Fruit fly (Drosophila melanogaster) whole organism, embryonic: Measurements from ENCODE around the gene grsm.

Experiments
- Atf3 ChIP-seq: fragments of 200-800 bp; sonication (Bioruptor generic); optimal IDR thresholded peaks from 3 replicates; lab custom pipeline; 2016; ENCODE audit warnings: missing biosample characterization, missing genetic modification characterization
- CG11398 ChIP-seq: fragments of 200-800 bp; sonication (Bioruptor generic); optimal IDR thresholded peaks from 2 replicates; lab custom pipeline; 2016; ENCODE audit warnings: missing biosample characterization, missing genetic modification characterization
- CG11456 ChIP-seq: fragments of 200-800 bp; sonication (Bioruptor generic); IDR thresholded peaks from 3 replicates; pipeline ENCODE4 v1.3.6; 2022; ENCODE audit warnings: missing biosample characterization, missing genetic modification characterization
- CG14050 ChIP-seq: fragments of 200-800 bp; sonication (Bioruptor generic); IDR thresholded peaks from 3 replicates; pipeline ENCODE4 v1.3.6; 2022; ENCODE audit warnings: missing biosample characterization, missing genetic modification characterization
- CG15011 ChIP-seq: fragments of 200-800 bp; sonication (Bioruptor generic); optimal IDR thresholded peaks from 3 replicates; lab custom pipeline; 2018; ENCODE audit warnings: missing biosample characterization, mild to moderate bottlenecking, missing genetic modification characterization
- CG15479 ChIP-seq: fragments of 200-800 bp; sonication (Bioruptor generic); optimal IDR thresholded peaks from 3 replicates; lab custom pipeline; 2019; ENCODE audit warnings: missing biosample characterization, mild to moderate bottlenecking, missing genetic modification characterization, moderate library complexity
- CG15601 ChIP-seq: fragments of 200-800 bp; sonication (Bioruptor generic); optimal IDR thresholded peaks from 3 replicates; lab custom pipeline; 2019; ENCODE audit warnings: missing biosample characterization, mild to moderate bottlenecking, missing genetic modification characterization, moderate library complexity
- CG16813 ChIP-seq: fragments of 200-800 bp; sonication (Bioruptor generic); IDR thresholded peaks from 3 replicates; pipeline ENCODE4 v1.3.6; 2022; ENCODE audit warnings: missing biosample characterization, missing genetic modification characterization; ENCODE audit not compliant: partially characterized antibody
- CG17361 ChIP-seq: fragments of 200-800 bp; sonication (Bioruptor generic); IDR thresholded peaks from 3 replicates; pipeline ENCODE4 v1.3.6; 2022; ENCODE audit warnings: missing biosample characterization, missing genetic modification characterization
- CG17568 ChIP-seq: fragments of 200-800 bp; sonication (Bioruptor generic); optimal IDR thresholded peaks from 2 replicates; lab custom pipeline; 2018; ENCODE audit warnings: missing biosample characterization, mild to moderate bottlenecking, missing genetic modification characterization, moderate library complexity
- CG17612 ChIP-seq: fragments of 200-800 bp; sonication (Bioruptor generic); IDR thresholded peaks from 2 replicates; pipeline ENCODE4 v1.3.6; 2022; ENCODE audit warnings: missing biosample characterization, missing genetic modification characterization
- CG18619 ChIP-seq: fragments of 200-800 bp; sonication (Bioruptor generic); optimal IDR thresholded peaks from 3 replicates; lab custom pipeline; 2017; ENCODE audit warnings: missing biosample characterization, mild to moderate bottlenecking, missing genetic modification characterization
- CG2120 ChIP-seq: fragments of 200-800 bp; sonication (Bioruptor generic); optimal IDR thresholded peaks from 3 replicates; lab custom pipeline; 2016; ENCODE audit warnings: missing biosample characterization, missing genetic modification characterization
- CG32772 ChIP-seq: fragments of 200-800 bp; sonication (Bioruptor generic); IDR thresholded peaks from 2 replicates; pipeline ENCODE4 v1.3.6; 2022; ENCODE audit warnings: missing biosample characterization, missing genetic modification characterization
- CG3281 ChIP-seq: fragments of 200-800 bp; sonication (Bioruptor generic); optimal IDR thresholded peaks from 3 replicates; lab custom pipeline; 2017; ENCODE audit warnings: missing biosample characterization, mild to moderate bottlenecking, missing genetic modification characterization
- CG43689 ChIP-seq: fragments of 200-800 bp; sonication (Bioruptor generic); IDR thresholded peaks from 2 replicates; pipeline ENCODE4 v1.3.6; 2022; ENCODE audit warnings: missing biosample characterization, missing genetic modification characterization
- CG4424 ChIP-seq: fragments of 200-800 bp; sonication (Bioruptor generic); optimal IDR thresholded peaks from 3 replicates; lab custom pipeline; 2016; ENCODE audit warnings: missing biosample characterization, missing genetic modification characterization
- CG7556 ChIP-seq: fragments of 200-800 bp; sonication (Bioruptor generic); optimal IDR thresholded peaks from 2 replicates; lab custom pipeline; 2017; ENCODE audit warnings: missing biosample characterization, mild to moderate bottlenecking, missing genetic modification characterization
- CG7839 ChIP-seq: fragments of 200-800 bp; sonication (Bioruptor generic); optimal IDR thresholded peaks from 3 replicates; lab custom pipeline; 2018; ENCODE audit warnings: missing biosample characterization, mild to moderate bottlenecking, missing genetic modification characterization, moderate library complexity
- CG9215 ChIP-seq: fragments of 200-800 bp; sonication (Bioruptor generic); IDR thresholded peaks from 2 replicates; pipeline ENCODE4 v1.3.6; 2022; ENCODE audit warnings: missing biosample characterization, missing genetic modification characterization
- D ChIP-seq, 2 experiments: fragments of 200-800 bp in 1 of 2; fragments of >200 bp in 1 of 2; sonication (Bioruptor generic) in 1 of 2; optimal IDR thresholded peaks; 2 replicates in 1 of 2; 3 replicates in 1 of 2; lab custom pipeline; 2017; ENCODE audit warnings: mild to moderate bottlenecking in 1 of 2, missing biosample characterization in 1 of 2, missing genetic modification characterization in 1 of 2, missing genetic modification reagents in 1 of 2
- Dbx ChIP-seq: fragments of 200-800 bp; sonication (Bioruptor generic); IDR thresholded peaks from 3 replicates; pipeline ENCODE4 v1.3.6; 2022; ENCODE audit warnings: missing biosample characterization, missing genetic modification characterization
- Deaf1 ChIP-seq: fragments of 200-800 bp; optimal IDR thresholded peaks from 3 replicates; lab custom pipeline; 2019; ENCODE audit warnings: missing biosample characterization, mild to moderate bottlenecking, missing genetic modification characterization, moderate library complexity
- Dip2 ChIP-seq: fragments of 200-800 bp; sonication (Bioruptor generic); IDR thresholded peaks from 2 replicates; pipeline ENCODE4 v1.3.6; 2022; ENCODE audit warnings: missing biosample characterization, missing genetic modification characterization
- Ets97D ChIP-seq: fragments of 200-800 bp; sonication (Bioruptor generic); optimal IDR thresholded peaks from 3 replicates; lab custom pipeline; 2016; ENCODE audit warnings: missing biosample characterization, missing genetic modification characterization
- HLH54F ChIP-seq: fragments of 200-800 bp; sonication (Bioruptor generic); optimal IDR thresholded peaks from 3 replicates; lab custom pipeline; 2016; ENCODE audit warnings: missing biosample characterization, missing genetic modification characterization
- MESR4 ChIP-seq: fragments of 200-800 bp; sonication (Bioruptor generic); optimal IDR thresholded peaks from 2 replicates; lab custom pipeline; 2018; ENCODE audit warnings: missing biosample characterization, mild to moderate bottlenecking, missing genetic modification characterization, moderate library complexity
- Mad ChIP-seq: fragments of 200-800 bp; sonication (Bioruptor generic); optimal IDR thresholded peaks from 2 replicates; lab custom pipeline; 2016; ENCODE audit warnings: missing biosample characterization, missing genetic modification characterization
- NC2α ChIP-seq: fragments of 200-800 bp; sonication (Bioruptor generic); optimal IDR thresholded peaks from 2 replicates; lab custom pipeline; 2016; ENCODE audit warnings: missing biosample characterization, missing genetic modification characterization
- NC2β ChIP-seq: fragments of 200-800 bp; sonication (Bioruptor generic); optimal IDR thresholded peaks from 2 replicates; lab custom pipeline; 2016; ENCODE audit warnings: missing biosample characterization, missing genetic modification characterization
- NfI ChIP-seq: fragments of 200-800 bp; sonication (Bioruptor generic); optimal IDR thresholded peaks from 3 replicates; lab custom pipeline; 2018; ENCODE audit warnings: missing biosample characterization, mild to moderate bottlenecking, missing genetic modification characterization, moderate library complexity
- Six4 ChIP-seq: fragments of 200-800 bp; sonication (Bioruptor generic); optimal IDR thresholded peaks from 2 replicates; lab custom pipeline; 2016; ENCODE audit warnings: missing biosample characterization, missing genetic modification characterization
- Sry-β ChIP-seq: fragments of 200-800 bp; sonication (Bioruptor generic); optimal IDR thresholded peaks from 2 replicates; lab custom pipeline; 2018; ENCODE audit warnings: missing biosample characterization, mild to moderate bottlenecking, missing genetic modification characterization, moderate library complexity
- chn ChIP-seq: fragments of 200-800 bp; sonication (Bioruptor generic); optimal IDR thresholded peaks from 2 replicates; lab custom pipeline; 2016; ENCODE audit warnings: missing biosample characterization, missing genetic modification characterization
- danr ChIP-seq: fragments of 200-800 bp; sonication (Bioruptor generic); IDR thresholded peaks from 2 replicates; pipeline ENCODE4 v1.3.6; 2022; ENCODE audit warnings: missing biosample characterization, missing genetic modification characterization
- disco-r ChIP-seq: fragments of 200-800 bp; sonication (Bioruptor generic); optimal IDR thresholded peaks from 2 replicates; lab custom pipeline; 2016; ENCODE audit warnings: missing biosample characterization, missing genetic modification characterization
- emc ChIP-seq: fragments of 200-800 bp; sonication (Bioruptor generic); optimal IDR thresholded peaks from 2 replicates; lab custom pipeline; 2016; ENCODE audit warnings: missing biosample characterization, missing genetic modification characterization
- ewg ChIP-seq: fragments of 200-800 bp; sonication (Bioruptor generic); optimal IDR thresholded peaks from 3 replicates; lab custom pipeline; 2017; ENCODE audit warnings: mild to moderate bottlenecking, missing biosample characterization, missing genetic modification reagents, missing genetic modification characterization
- exex ChIP-seq: fragments of 200-800 bp; sonication (Bioruptor generic); optimal IDR thresholded peaks from 4 replicates; lab custom pipeline; 2018; ENCODE audit warnings: missing biosample characterization, mild to moderate bottlenecking, missing genetic modification characterization, moderate library complexity
- fd96Cb ChIP-seq: fragments of 200-800 bp; sonication (Bioruptor generic); optimal IDR thresholded peaks from 2 replicates; lab custom pipeline; 2018; ENCODE audit warnings: missing biosample characterization, mild to moderate bottlenecking, missing genetic modification characterization, moderate library complexity
- gcm ChIP-seq: fragments of 200-800 bp; sonication (Bioruptor generic); optimal IDR thresholded peaks from 2 replicates; lab custom pipeline; 2019; ENCODE audit warnings: missing biosample characterization, mild to moderate bottlenecking, missing genetic modification characterization, moderate library complexity
- grau ChIP-seq: fragments of 200-800 bp; optimal IDR thresholded peaks from 3 replicates; lab custom pipeline; 2019; ENCODE audit warnings: missing biosample characterization, mild to moderate bottlenecking, missing genetic modification characterization, moderate library complexity
- gsb ChIP-seq: fragments of 200-800 bp; sonication (Bioruptor generic); IDR thresholded peaks from 2 replicates; pipeline ENCODE4 v1.3.6; 2022; ENCODE audit warnings: missing biosample characterization, missing genetic modification characterization
- nerfin-2 ChIP-seq: fragments of 200-800 bp; sonication (Bioruptor generic); IDR thresholded peaks from 2 replicates; pipeline ENCODE4 v1.3.6; 2022; ENCODE audit warnings: missing biosample characterization, missing genetic modification characterization; ENCODE audit not compliant: partially characterized antibody
- nmo ChIP-seq: fragments of 200-800 bp; sonication (Bioruptor generic); optimal IDR thresholded peaks from 2 replicates; lab custom pipeline; 2018; ENCODE audit warnings: missing biosample characterization, mild to moderate bottlenecking, missing genetic modification characterization, moderate library complexity
- pros ChIP-seq: fragments of 200-800 bp; sonication (Bioruptor generic); optimal IDR thresholded peaks from 3 replicates; lab custom pipeline; 2019; ENCODE audit warnings: missing biosample characterization, mild to moderate bottlenecking, missing genetic modification characterization, moderate library complexity
- sim ChIP-seq: fragments of 200-800 bp; sonication (Bioruptor generic); IDR thresholded peaks from 2 replicates; pipeline ENCODE4 v1.3.6; 2022; ENCODE audit warnings: missing biosample characterization, missing genetic modification characterization
- slp2 ChIP-seq: fragments of 200-800 bp; sonication (Bioruptor generic); optimal IDR thresholded peaks from 2 replicates; lab custom pipeline; 2016; ENCODE audit warnings: missing biosample characterization, missing genetic modification characterization
- tap ChIP-seq: fragments of 200-800 bp; optimal IDR thresholded peaks from 3 replicates; lab custom pipeline; 2019; ENCODE audit warnings: missing biosample characterization, mild to moderate bottlenecking, missing genetic modification characterization, moderate library complexity
- zf30C ChIP-seq: fragments of 200-800 bp; sonication (Bioruptor generic); optimal IDR thresholded peaks from 3 replicates; lab custom pipeline; 2018; ENCODE audit warnings: missing biosample characterization, mild to moderate bottlenecking, missing genetic modification characterization

Gene grsm

dm6 chr3R:12985828-12986530 is 18.5 kb upstream of the grsm start, which contains the start of gene CG31342 (continued):
- peak; percentile 17 for TF ChIP-seq Ets97D (GFP tag; lab: Kevin White, UChicago)
- peak; percentile 49 for TF ChIP-seq CG2120 (GFP tag; lab: Kevin White, UChicago)
- TF ChIP-seq HLH54F (GFP tag; lab: Kevin White, UChicago) = no peak
- TF ChIP-seq Mad (GFP tag; lab: Kevin White, UChicago) = no peak
- no peak for TF ChIP-seq Deaf1
- no peak for TF ChIP-seq CG3281 (GFP tag; lab: Kevin White, UChicago)
- TF ChIP-seq gcm (GFP tag; lab: Kevin White, UChicago) = no peak
- no peak for TF ChIP-seq Sry-β (GFP tag; lab: Kevin White, UChicago)
- no peak for TF ChIP-seq emc (GFP tag; lab: Kevin White, UChicago)
- TF ChIP-seq CG18619 = peak; percentile 2
- no peak for TF ChIP-seq CG17568 (GFP tag; lab: Kevin White, UChicago)
- TF ChIP-seq CG4424 (GFP tag; lab: Kevin White, UChicago) = no peak
- TF ChIP-seq chn = no peak
- TF ChIP-seq CG7556 (GFP tag; lab: Kevin White, UChicago) = no peak
- no peak for TF ChIP-seq CG11456 (GFP tag; lab: Robert Waterston, UW)
- no peak for TF ChIP-seq CG17361 (GFP tag; lab: Robert Waterston, UW)
- TF ChIP-seq zf30C (GFP tag; lab: Kevin White, UChicago) = no peak
- TF ChIP-seq NfI = peak; percentile 19
- TF ChIP-seq ewg (GFP tag; lab: Kevin White, UChicago) = no peak
- TF ChIP-seq CG15601 (tag; lab: Kevin White, UChicago) = peak; percentile 56
- no peak for TF ChIP-seq slp2 (GFP tag; lab: Kevin White, UChicago)
- no peak for TF ChIP-seq NC2β (GFP tag; lab: Kevin White, UChicago)
- TF ChIP-seq grau = peak; percentile 70
- TF ChIP-seq CG7839 (tag; lab: Kevin White, UChicago) = no peak
- no peak for TF ChIP-seq CG32772 (GFP tag; lab: Robert Waterston, UW)
- no peak for TF ChIP-seq Dip2 (GFP tag; lab: Robert Waterston, UW)
- no peak for TF ChIP-seq danr (GFP tag; lab: Robert Waterston, UW)
- TF ChIP-seq exex (tag; lab: Kevin White, UChicago) = no peak
- TF ChIP-seq disco-r (GFP tag; lab: Kevin White, UChicago) = no peak
- TF ChIP-seq MESR4 (GFP tag; lab: Kevin White, UChicago) = peak; percentile 96
- TF ChIP-seq CG43689 = no peak
- no peak for TF ChIP-seq D (optimal IDR thresholded peaks at IDR 0.05; lab: Kevin White, UChicago)
- TF ChIP-seq D (GFP tag; optimal IDR thresholded peaks at IDR 0.05; lab: Kevin White, UChicago) = no peak
- no peak for TF ChIP-seq CG11398
- peak; percentile 58 for TF ChIP-seq CG16813
- peak; percentile 68 for TF ChIP-seq nmo (GFP tag; lab: Kevin White, UChicago)
- no peak for TF ChIP-seq CG15479 (GFP tag; lab: Kevin White, UChicago)
- TF ChIP-seq pros (GFP tag; lab: Kevin White, UChicago) = no peak
- no peak for TF ChIP-seq NC2α (GFP tag; lab: Kevin White, UChicago)
- TF ChIP-seq CG15011 (GFP tag; lab: Kevin White, UChicago) = peak; percentile 0
- peak; percentile 36; the same call in 1 of the 2 replicates for TF ChIP-seq nerfin-2 (GFP tag; lab: Robert Waterston, UW)
- TF ChIP-seq CG17612 = no peak
- TF ChIP-seq tap (tag; lab: Kevin White, UChicago) = no peak
- TF ChIP-seq CG14050 = no peak
- TF ChIP-seq Atf3 = no peak
- peak; percentile 61 for TF ChIP-seq Six4 (GFP tag; lab: Kevin White, UChicago)
- TF ChIP-seq fd96Cb (tag; lab: Kevin White, UChicago) = no peak
- no peak for TF ChIP-seq gsb (GFP tag; lab: Robert Waterston, UW)
- TF ChIP-seq CG9215 = no peak
- TF ChIP-seq sim (GFP tag; lab: Robert Waterston, UW) = no peak
- peak; percentile 43; the same call in 1 of the 3 replicates for TF ChIP-seq Dbx (GFP tag; lab: Robert Waterston, UW)
